Fruit fly (Drosophila melanogaster) S2 (cell line): ENCODE results near the gene Ugt37C2.

Source experiments
- CG8478 ChIP-seq: fragments of >200 bp; optimal IDR thresholded peaks from 2 replicates; lab custom pipeline; 2018
- CTCF ChIP-seq, 2 experiments: fragments of >200 bp; optimal IDR thresholded peaks; 2 replicates each; lab custom pipeline; 2018

- no peak for TF ChIP-seq CTCF (optimal IDR thresholded peaks at IDR 0.05; lab: Kevin White, UChicago)
- TF ChIP-seq CG8478 (lab: Kevin White, UChicago): no peak
Observed at dm6 chr2L:16820993-16821392, 27.0 kb downstream of the Ugt37C2 start, which contains the start of gene CG13280.
